Worm (Caenorhabditis elegans) whole organism, L2 larva: ENCODE measurements around the gene grl-31.

ENCODE experiments used
- C34F6.9 ChIP-seq: fragments of 150-350 bp; optimal IDR thresholded peaks from 2 replicates; lab custom pipeline; 2014; ENCODE audit warnings: missing biosample characterization, missing genetic modification characterization
- F13H6.1 ChIP-seq: sonication (generic microtip); optimal IDR thresholded peaks from 2 replicates; lab custom pipeline; 2016; ENCODE audit warnings: missing genetic modification characterization, missing compliant biosample characterization
- R02D3.7 ChIP-seq: fragments of 150-350 bp; optimal IDR thresholded peaks from 2 replicates; lab custom pipeline; 2014; ENCODE audit warnings: missing biosample characterization, missing genetic modification characterization
- Y55F3AM.14 ChIP-seq: fragments of 200-800 bp; sonication (Bioruptor generic); optimal IDR thresholded peaks from 2 replicates; lab custom pipeline; 2018; ENCODE audit warnings: mild to moderate bottlenecking, missing genetic modification characterization, missing compliant biosample characterization
- ama-1 ChIP-seq: fragments of 150-350 bp; optimal IDR thresholded peaks from 2 replicates; lab custom pipeline; 2018; ENCODE audit warnings: inconsistent platforms
- blmp-1 ChIP-seq: sonication (generic microtip); optimal IDR thresholded peaks from 2 replicates; lab custom pipeline; 2017; ENCODE audit warnings: missing genetic modification characterization, mild to moderate bottlenecking, missing compliant biosample characterization, antibody characterized with exemption, moderate library complexity; ENCODE audit not compliant: insufficient read depth
- ceh-82 ChIP-seq: fragments of 150-350 bp; optimal IDR thresholded peaks from 2 replicates; lab custom pipeline; 2014; ENCODE audit warnings: missing biosample characterization, missing genetic modification characterization
- crh-2 ChIP-seq: sonication (generic microtip); optimal IDR thresholded peaks from 2 replicates; lab custom pipeline; 2017; ENCODE audit warnings: missing biosample characterization, missing genetic modification characterization
- dmd-4 ChIP-seq: sonication (generic microtip); optimal IDR thresholded peaks from 2 replicates; lab custom pipeline; 2017; ENCODE audit warnings: missing biosample characterization, missing genetic modification characterization
- egl-27 ChIP-seq: sonication (generic microtip); optimal IDR thresholded peaks from 3 replicates; lab custom pipeline; 2017; ENCODE audit warnings: missing biosample characterization, missing genetic modification reagents, missing genetic modification characterization
- elt-1 ChIP-seq: fragments of 150-350 bp; optimal IDR thresholded peaks from 2 replicates; lab custom pipeline; 2014; ENCODE audit warnings: missing biosample characterization, missing genetic modification characterization
- elt-3 ChIP-seq: sonication (generic microtip); optimal IDR thresholded peaks from 2 replicates; lab custom pipeline; 2017; ENCODE audit warnings: missing biosample characterization, missing genetic modification characterization
- fos-1 ChIP-seq: fragments of 150-350 bp; optimal IDR thresholded peaks from 2 replicates; lab custom pipeline; 2014; ENCODE audit warnings: missing biosample characterization, missing genetic modification characterization
- gmeb-1 ChIP-seq: fragments of 150-350 bp; optimal IDR thresholded peaks from 2 replicates; lab custom pipeline; 2014; ENCODE audit warnings: missing biosample characterization, missing genetic modification characterization
- lin-11 ChIP-seq: fragments of 150-350 bp; sonication (generic microtip); optimal IDR thresholded peaks from 2 replicates; lab custom pipeline; 2014; ENCODE audit warnings: missing biosample characterization, missing genetic modification characterization, inconsistent platforms, mixed read lengths
- lin-39 ChIP-seq: fragments of 150-350 bp; optimal IDR thresholded peaks from 2 replicates; lab custom pipeline; 2014; ENCODE audit warnings: missing biosample characterization, missing genetic modification reagents, missing genetic modification characterization
- mab-5 ChIP-seq: fragments of 150-350 bp; optimal IDR thresholded peaks from 2 replicates; lab custom pipeline; 2014; ENCODE audit warnings: missing biosample characterization, missing genetic modification characterization
- mbf-1 ChIP-seq: sonication (generic microtip); optimal IDR thresholded peaks from 2 replicates; lab custom pipeline; 2017; ENCODE audit warnings: missing biosample characterization, missing genetic modification characterization
- mdl-1 ChIP-seq, 2 experiments: fragments of 150-350 bp in 1 of 2; sonication (generic microtip) in 1 of 2; optimal IDR thresholded peaks; 2 replicates each; lab custom pipeline; 2017; ENCODE audit warnings: missing biosample characterization in 2 of 2, missing genetic modification characterization in 2 of 2
- nhr-10 ChIP-seq: sonication (generic microtip); optimal IDR thresholded peaks from 2 replicates; lab custom pipeline; 2017; ENCODE audit warnings: missing biosample characterization, missing genetic modification characterization
- nhr-11 ChIP-seq: fragments of 150-350 bp; optimal IDR thresholded peaks from 2 replicates; lab custom pipeline; 2014; ENCODE audit warnings: missing biosample characterization, missing genetic modification characterization
- nhr-12 ChIP-seq: fragments of 150-350 bp; optimal IDR thresholded peaks from 2 replicates; lab custom pipeline; 2014; ENCODE audit warnings: missing biosample characterization, missing genetic modification characterization
- nhr-129 ChIP-seq: fragments of 150-350 bp; optimal IDR thresholded peaks from 2 replicates; lab custom pipeline; 2014; ENCODE audit warnings: missing biosample characterization, missing genetic modification characterization
- nhr-21 ChIP-seq: fragments of 150-350 bp; optimal IDR thresholded peaks from 2 replicates; lab custom pipeline; 2014; ENCODE audit warnings: missing biosample characterization, missing genetic modification characterization
- nhr-23 ChIP-seq: fragments of 150-350 bp; optimal IDR thresholded peaks from 2 replicates; lab custom pipeline; 2014; ENCODE audit warnings: missing biosample characterization, missing genetic modification reagents, missing genetic modification characterization
- nhr-25 ChIP-seq: fragments of 150-350 bp; sonication (generic microtip); optimal IDR thresholded peaks from 3 replicates; lab custom pipeline; 2014; ENCODE audit warnings: missing biosample characterization, missing genetic modification characterization
- nhr-6 ChIP-seq: fragments of 150-350 bp; optimal IDR thresholded peaks from 2 replicates; lab custom pipeline; 2014; ENCODE audit warnings: missing biosample characterization, missing genetic modification characterization
- nhr-77 ChIP-seq: fragments of 150-350 bp; optimal IDR thresholded peaks from 2 replicates; lab custom pipeline; 2014; ENCODE audit warnings: missing biosample characterization, missing genetic modification characterization
- sem-4 ChIP-seq: fragments of 150-350 bp; optimal IDR thresholded peaks from 2 replicates; lab custom pipeline; 2014; ENCODE audit warnings: missing biosample characterization, missing genetic modification reagents, missing genetic modification characterization
- skn-1 ChIP-seq: sonication (generic microtip); optimal IDR thresholded peaks from 2 replicates; lab custom pipeline; 2017; ENCODE audit warnings: missing biosample characterization, missing genetic modification characterization
- sma-3 ChIP-seq: sonication (generic microtip); optimal IDR thresholded peaks from 2 replicates; lab custom pipeline; 2016; ENCODE audit warnings: missing genetic modification reagents, missing genetic modification characterization, missing compliant biosample characterization
- sma-9 ChIP-seq, 2 experiments: fragments of 150-350 bp in 1 of 2; sonication (generic microtip) in 1 of 2; optimal IDR thresholded peaks; 2 replicates each; lab custom pipeline; 2014 to 2016; ENCODE audit warnings: missing genetic modification characterization in 2 of 2, mild to moderate bottlenecking in 1 of 2, missing biosample characterization in 1 of 2, missing compliant biosample characterization in 1 of 2, missing genetic modification reagents in 1 of 2, moderate library complexity in 1 of 2
- unc-39 ChIP-seq: fragments of 150-350 bp; optimal IDR thresholded peaks from 2 replicates; lab custom pipeline; 2014; ENCODE audit warnings: missing biosample characterization, missing genetic modification characterization
- unc-55 ChIP-seq: fragments of 150-350 bp; sonication (generic microtip); optimal IDR thresholded peaks from 3 replicates; lab custom pipeline; 2014; ENCODE audit warnings: missing biosample characterization, missing genetic modification reagents, missing genetic modification characterization
- unc-62 ChIP-seq: fragments of 150-350 bp; optimal IDR thresholded peaks from 2 replicates; lab custom pipeline; 2014; ENCODE audit warnings: missing biosample characterization, missing genetic modification reagents, missing genetic modification characterization
- zag-1 ChIP-seq: fragments of 150-350 bp; optimal IDR thresholded peaks from 2 replicates; lab custom pipeline; 2014; ENCODE audit warnings: missing biosample characterization, missing genetic modification characterization
- ztf-1 ChIP-seq: fragments of 200-800 bp; sonication (Bioruptor generic); conservative IDR thresholded peaks from 2 replicates; pipeline ENCODE4 v1.3.6; 2022; ENCODE audit warnings: missing genetic modification characterization, missing compliant biosample characterization
- ztf-11 ChIP-seq: sonication (generic microtip); optimal IDR thresholded peaks from 2 replicates; lab custom pipeline; 2017; ENCODE audit warnings: missing biosample characterization, missing genetic modification characterization
- ztf-4 ChIP-seq: fragments of 150-350 bp; optimal IDR thresholded peaks from 2 replicates; lab custom pipeline; 2014; ENCODE audit warnings: missing biosample characterization, missing genetic modification characterization

grl-31 gene

ce11 chrV:3541117-3541516 lies 16.5 kb downstream of the grl-31 start, which contains the start of gene srbc-67:
Gene srbc-67, minus strand, starts transcription at chrV:3541217.
- TF ChIP-seq nhr-129 (tag; lab: Kevin White, UChicago), result no peak

ce11 chrV:3538307-3538706 lies 19.3 kb downstream of the grl-31 start, which contains the start of gene nhr-93:
Gene nhr-93, minus strand, starts transcription at chrV:3538407.
- no peak for TF ChIP-seq nhr-11
- TF ChIP-seq unc-62 (GFP tag; lab: Kevin White, UChicago), result no peak
- TF ChIP-seq gmeb-1 (tag; lab: Kevin White, UChicago), result no peak
- TF ChIP-seq sem-4, result no peak
- no peak for TF ChIP-seq nhr-6 (tag; lab: Kevin White, UChicago)
- TF ChIP-seq sma-3, result no peak
- TF ChIP-seq dmd-4, result no peak
- TF ChIP-seq C34F6.9 (tag; lab: Kevin White, UChicago), result no peak
- TF ChIP-seq nhr-23 (tag; lab: Kevin White, UChicago), result no peak
- TF ChIP-seq blmp-1 (tag; lab: Kevin White, UChicago), result no peak
- no peak for TF ChIP-seq elt-1
- no peak for TF ChIP-seq skn-1
- no peak for TF ChIP-seq egl-27 (tag; lab: Kevin White, UChicago)
- no peak for TF ChIP-seq zag-1 (tag; lab: Kevin White, UChicago)
- TF ChIP-seq mbf-1 (tag; lab: Kevin White, UChicago), result no peak
- TF ChIP-seq, all 48 proteins: peak for 0

ce11 chrV:3535260-3535659 lies 22.3 kb downstream of the grl-31 start, which contains the start of gene nhr-221:
Gene nhr-221, minus strand, starts transcription at chrV:3535360.
- TF ChIP-seq skn-1, result no peak
- TF ChIP-seq fos-1 (tag; lab: Kevin White, UChicago), result no peak
- TF ChIP-seq nhr-12 (tag; lab: Kevin White, UChicago), result no peak
- no peak for TF ChIP-seq zag-1 (tag; lab: Kevin White, UChicago)
- TF ChIP-seq nhr-77 (tag; lab: Kevin White, UChicago), result no peak
- TF ChIP-seq mdl-1 (tag; optimal IDR thresholded peaks at IDR 0.05; lab: Kevin White, UChicago), result no peak
- TF ChIP-seq unc-39 (tag; lab: Kevin White, UChicago), result no peak
- TF ChIP-seq nhr-25 (tag; lab: Kevin White, UChicago), result no peak
- no peak for TF ChIP-seq gmeb-1 (tag; lab: Kevin White, UChicago)
- no peak for TF ChIP-seq ceh-82 (tag; lab: Kevin White, UChicago)
- no peak for TF ChIP-seq mab-5
- TF ChIP-seq nhr-21 (tag; lab: Kevin White, UChicago), result no peak
- no peak for TF ChIP-seq nhr-6 (tag; lab: Kevin White, UChicago)
- TF ChIP-seq nhr-23 (tag; lab: Kevin White, UChicago), result no peak

- no peak for TF ChIP-seq dmd-4
- no peak for TF ChIP-seq crh-2
- no peak for TF ChIP-seq lin-11 (tag; lab: Kevin White, UChicago)
- TF ChIP-seq nhr-10 (tag; lab: Kevin White, UChicago), result no peak
- no peak for TF ChIP-seq nhr-21 (tag; lab: Kevin White, UChicago)
- TF ChIP-seq nhr-77 (tag; lab: Kevin White, UChicago), result no peak
- TF ChIP-seq elt-1, result no peak
- no peak for TF ChIP-seq F13H6.1 (tag; lab: Kevin White, UChicago)
- no peak for TF ChIP-seq nhr-25 (tag; lab: Kevin White, UChicago)
- no peak for TF ChIP-seq sma-3
- TF ChIP-seq mdl-1 (tag; optimal IDR thresholded peaks at IDR 0.05; lab: Kevin White, UChicago), result no peak
- no peak for TF ChIP-seq R02D3.7 (tag; lab: Kevin White, UChicago)
- TF ChIP-seq fos-1 (tag; lab: Kevin White, UChicago), result no peak
- no peak for TF ChIP-seq blmp-1 (tag; lab: Kevin White, UChicago)
- no peak for TF ChIP-seq sem-4
- no peak for TF ChIP-seq ama-1 (lab: Kevin White, UChicago)
- no peak for TF ChIP-seq unc-55 (GFP tag; lab: Kevin White, UChicago)
- TF ChIP-seq C34F6.9 (tag; lab: Kevin White, UChicago), result no peak
- no peak for TF ChIP-seq mab-5
- no peak for TF ChIP-seq ztf-1 (GFP tag; lab: Robert Waterston, UW)
These were observed 27.2 kb downstream of the grl-31 start, which contains the start of gene srbc-66 for ce11 chrV:3530403-3530802. Gene srbc-66, plus strand, starts transcription at chrV:3530703.

- TF ChIP-seq elt-1 (no peak), elt-3 (tag; lab: Kevin White, UChicago) (no peak), mdl-1 (tag; optimal IDR thresholded peaks at IDR 0.05; lab: Kevin White, UChicago) (no peak), fos-1 (tag; lab: Kevin White, UChicago) (no peak), Y55F3AM.14 (GFP tag; lab: Kevin White, UChicago) (no peak), ztf-4 (tag; lab: Kevin White, UChicago) (no peak), ceh-82 (tag; lab: Kevin White, UChicago) (no peak), nhr-25 (tag; lab: Kevin White, UChicago) (no peak), sma-9 (GFP tag; optimal IDR thresholded peaks at IDR 0.05; lab: Kevin White, UChicago) (no peak), sma-9 (tag; optimal IDR thresholded peaks at IDR 0.05; lab: Kevin White, UChicago) (no peak), ztf-11 (no peak), nhr-6 (tag; lab: Kevin White, UChicago) (no peak), C34F6.9 (tag; lab: Kevin White, UChicago) (no peak), sem-4 (no peak), lin-39 (tag; lab: Kevin White, UChicago) (no peak), nhr-77 (tag; lab: Kevin White, UChicago) (no peak)
These were observed 30.7 kb downstream of the grl-31 start, which contains the start of gene str-260 for ce11 chrV:3526882-3527281. Gene str-260, plus strand, starts transcription at chrV:3527182.
